Fruit fly (Drosophila melanogaster) whole organism, embryonic: ENCODE measurements around the gene PCNA2.
A peak's percentile ranks its signal among the peaks of the same experiment; 100 is the strongest.

Experiments used
- Aef1 ChIP-seq: fragments of 200-800 bp; sonication (Bioruptor generic); IDR thresholded peaks from 3 replicates; pipeline ENCODE4 v1.3.6; 2022; ENCODE audit warnings: missing biosample characterization, missing genetic modification characterization
- BEAF-32 ChIP-seq: fragments of 200-800 bp; sonication (Bioruptor generic); optimal IDR thresholded peaks from 3 replicates; lab custom pipeline; 2017; ENCODE audit warnings: missing biosample characterization, missing genetic modification characterization, mild to moderate bottlenecking, moderate library complexity, missing genetic modification reagents
- CG11695 ChIP-seq: fragments of 200-800 bp; sonication (Bioruptor generic); IDR thresholded peaks from 3 replicates; pipeline ENCODE4 v1.3.6; 2022; ENCODE audit warnings: missing biosample characterization, missing genetic modification characterization
- CG12104 ChIP-seq: fragments of 200-800 bp; sonication (Bioruptor generic); optimal IDR thresholded peaks from 3 replicates; lab custom pipeline; 2016; ENCODE audit warnings: missing biosample characterization, missing genetic modification characterization
- CG14667 ChIP-seq: fragments of 200-800 bp; sonication (Bioruptor generic); IDR thresholded peaks from 2 replicates; pipeline ENCODE4 v1.3.6; 2022; ENCODE audit warnings: missing biosample characterization, missing genetic modification characterization
- CG16815 ChIP-seq: fragments of 200-800 bp; sonication (Bioruptor generic); optimal IDR thresholded peaks from 3 replicates; lab custom pipeline; 2017; ENCODE audit warnings: missing biosample characterization, mild to moderate bottlenecking, missing genetic modification characterization
- CG16863 ChIP-seq: fragments of 200-800 bp; sonication (Bioruptor generic); optimal IDR thresholded peaks from 3 replicates; lab custom pipeline; 2016; ENCODE audit warnings: missing biosample characterization, missing genetic modification characterization
- CG17359 ChIP-seq: fragments of 200-800 bp; sonication (Bioruptor generic); optimal IDR thresholded peaks from 3 replicates; lab custom pipeline; 2018; ENCODE audit warnings: missing biosample characterization, mild to moderate bottlenecking, missing genetic modification characterization, moderate library complexity
- CG2116 ChIP-seq: fragments of 200-800 bp; sonication (Bioruptor generic); optimal IDR thresholded peaks from 3 replicates; lab custom pipeline; 2018; ENCODE audit warnings: missing biosample characterization, mild to moderate bottlenecking, missing genetic modification characterization
- CG2199 ChIP-seq: fragments of 200-800 bp; sonication (Bioruptor generic); IDR thresholded peaks from 3 replicates; pipeline ENCODE4 v1.3.6; 2022; ENCODE audit warnings: missing biosample characterization, missing genetic modification characterization
- CG2889 ChIP-seq: fragments of 200-800 bp; sonication (Bioruptor generic); IDR thresholded peaks from 3 replicates; pipeline ENCODE4 v1.3.6; 2022; ENCODE audit warnings: missing biosample characterization, missing genetic modification characterization
- CG31224 ChIP-seq: fragments of 200-800 bp; sonication (Bioruptor generic); IDR thresholded peaks from 2 replicates; pipeline ENCODE4 v1.3.6; 2022; ENCODE audit warnings: missing biosample characterization, missing genetic modification characterization
- CG31365 ChIP-seq: fragments of 200-800 bp; sonication (Bioruptor generic); optimal IDR thresholded peaks from 2 replicates; lab custom pipeline; 2018; ENCODE audit warnings: missing biosample characterization, mild to moderate bottlenecking, missing genetic modification characterization
- CG31388 ChIP-seq: fragments of 200-800 bp; sonication (Bioruptor generic); optimal IDR thresholded peaks from 2 replicates; lab custom pipeline; 2016; ENCODE audit warnings: missing biosample characterization, missing genetic modification characterization
- CG34376 ChIP-seq: fragments of 200-800 bp; sonication (Bioruptor generic); optimal IDR thresholded peaks from 2 replicates; lab custom pipeline; 2018; ENCODE audit warnings: missing biosample characterization, mild to moderate bottlenecking, missing genetic modification characterization
- CG6854 ChIP-seq: fragments of 200-800 bp; sonication (Bioruptor generic); optimal IDR thresholded peaks from 3 replicates; lab custom pipeline; 2017; ENCODE audit warnings: missing biosample characterization, mild to moderate bottlenecking, missing genetic modification characterization
- CG9817 ChIP-seq: fragments of 200-800 bp; sonication (Bioruptor generic); optimal IDR thresholded peaks from 2 replicates; lab custom pipeline; 2018; ENCODE audit warnings: missing biosample characterization, mild to moderate bottlenecking, missing genetic modification characterization, moderate library complexity
- CrebB ChIP-seq: fragments of 200-800 bp; sonication (Bioruptor generic); optimal IDR thresholded peaks from 3 replicates; lab custom pipeline; 2018; ENCODE audit warnings: missing biosample characterization, mild to moderate bottlenecking, missing genetic modification characterization
- Doc3 ChIP-seq: fragments of 200-800 bp; sonication (Bioruptor generic); IDR thresholded peaks from 3 replicates; pipeline ENCODE4 v1.3.6; 2022; ENCODE audit warnings: missing biosample characterization, missing genetic modification characterization; ENCODE audit not compliant: partially characterized antibody
- Fer3 ChIP-seq: fragments of 200-800 bp; sonication (Bioruptor generic); optimal IDR thresholded peaks from 2 replicates; lab custom pipeline; 2018; ENCODE audit warnings: missing biosample characterization, mild to moderate bottlenecking, missing genetic modification characterization, moderate library complexity
- GATAe ChIP-seq: fragments of 200-800 bp; sonication (Bioruptor generic); conservative IDR thresholded peaks from 2 replicates; pipeline ENCODE4 v1.3.6; 2022; ENCODE audit warnings: missing biosample characterization, missing genetic modification characterization
- Gsc ChIP-seq: fragments of 200-800 bp; sonication (Bioruptor generic); IDR thresholded peaks from 2 replicates; pipeline ENCODE4 v1.3.6; 2022; ENCODE audit warnings: missing biosample characterization, missing genetic modification characterization
- Hmx ChIP-seq: fragments of 200-800 bp; sonication (Bioruptor generic); optimal IDR thresholded peaks from 2 replicates; lab custom pipeline; 2016; ENCODE audit warnings: missing biosample characterization, missing genetic modification characterization
- Hr3 ChIP-seq: fragments of 200-800 bp; sonication (Bioruptor generic); optimal IDR thresholded peaks from 3 replicates; lab custom pipeline; 2016; ENCODE audit warnings: missing biosample characterization, missing genetic modification characterization
- Neu2 ChIP-seq: fragments of 200-800 bp; sonication (Bioruptor generic); optimal IDR thresholded peaks from 3 replicates; lab custom pipeline; 2016; ENCODE audit warnings: missing biosample characterization, missing genetic modification characterization, borderline replicate concordance
- Rx ChIP-seq: fragments of 200-800 bp; sonication (Bioruptor generic); IDR thresholded peaks from 2 replicates; pipeline ENCODE4 v1.3.6; 2022; ENCODE audit warnings: missing biosample characterization, missing genetic modification characterization
- Scr ChIP-seq: fragments of 200-800 bp; sonication (Bioruptor generic); IDR thresholded peaks from 2 replicates; pipeline ENCODE4 v1.3.6; 2022; ENCODE audit warnings: missing biosample characterization, missing genetic modification characterization; ENCODE audit not compliant: partially characterized antibody
- Taf1 ChIP-seq: fragments of 200-800 bp; sonication (Bioruptor generic); IDR thresholded peaks from 2 replicates; pipeline ENCODE4 v1.3.6; 2022; ENCODE audit warnings: missing biosample characterization, missing genetic modification characterization
- ap ChIP-seq: fragments of 200-800 bp; sonication (Bioruptor generic); IDR thresholded peaks from 2 replicates; pipeline ENCODE4 v1.3.6; 2022; ENCODE audit warnings: missing biosample characterization, missing genetic modification characterization
- bbx ChIP-seq: fragments of 200-800 bp; sonication (Bioruptor generic); IDR thresholded peaks from 2 replicates; pipeline ENCODE4 v1.3.6; 2022; ENCODE audit warnings: missing biosample characterization, missing genetic modification characterization; ENCODE audit not compliant: partially characterized antibody
- bigmax ChIP-seq: fragments of 200-800 bp; sonication (Bioruptor generic); optimal IDR thresholded peaks from 2 replicates; lab custom pipeline; 2018; ENCODE audit warnings: missing biosample characterization, mild to moderate bottlenecking, missing genetic modification characterization
- chif ChIP-seq, 2 experiments: fragments of 200-800 bp; sonication (Bioruptor generic); optimal IDR thresholded peaks; 3 replicates each; lab custom pipeline; 2016; ENCODE audit warnings: missing biosample characterization in 2 of 2, missing genetic modification characterization in 2 of 2
- chn ChIP-seq: fragments of 200-800 bp; sonication (Bioruptor generic); optimal IDR thresholded peaks from 2 replicates; lab custom pipeline; 2016; ENCODE audit warnings: missing biosample characterization, missing genetic modification characterization
- crc ChIP-seq: fragments of 200-800 bp; sonication (Bioruptor generic); optimal IDR thresholded peaks from 2 replicates; lab custom pipeline; 2016; ENCODE audit warnings: missing biosample characterization, missing genetic modification characterization
- cwo ChIP-seq: fragments of 200-800 bp; sonication (Bioruptor generic); optimal IDR thresholded peaks from 3 replicates; lab custom pipeline; 2017; ENCODE audit warnings: missing biosample characterization, missing genetic modification characterization, mild to moderate bottlenecking, moderate library complexity, missing genetic modification reagents
- da ChIP-seq: fragments of 200-800 bp; sonication (Bioruptor generic); optimal IDR thresholded peaks from 2 replicates; lab custom pipeline; 2016; ENCODE audit warnings: missing biosample characterization, missing genetic modification characterization
- dmrt99B ChIP-seq: fragments of 200-800 bp; sonication (Bioruptor generic); optimal IDR thresholded peaks from 2 replicates; lab custom pipeline; 2018; ENCODE audit warnings: missing biosample characterization, mild to moderate bottlenecking, missing genetic modification characterization, moderate library complexity
- en ChIP-seq: fragments of 200-800 bp; sonication (Bioruptor generic); optimal IDR thresholded peaks from 2 replicates; lab custom pipeline; 2016; ENCODE audit warnings: missing biosample characterization, missing genetic modification characterization
- gcm ChIP-seq: fragments of 200-800 bp; sonication (Bioruptor generic); optimal IDR thresholded peaks from 2 replicates; lab custom pipeline; 2019; ENCODE audit warnings: missing biosample characterization, mild to moderate bottlenecking, missing genetic modification characterization, moderate library complexity
- gfzf ChIP-seq: fragments of 200-800 bp; sonication (Bioruptor generic); optimal IDR thresholded peaks from 2 replicates; lab custom pipeline; 2016; ENCODE audit warnings: missing biosample characterization, mild to moderate bottlenecking, missing genetic modification characterization, moderate library complexity
- ham ChIP-seq: fragments of 200-800 bp; sonication (Bioruptor generic); IDR thresholded peaks from 2 replicates; pipeline ENCODE4 v1.3.6; 2022; ENCODE audit warnings: missing biosample characterization, missing genetic modification characterization
- insv ChIP-seq, 2 experiments: fragments of 200-800 bp; sonication (Bioruptor generic); optimal IDR thresholded peaks; 3 replicates each; lab custom pipeline; 2016 to 2018; ENCODE audit warnings: missing biosample characterization in 2 of 2, missing genetic modification characterization in 2 of 2
- jing ChIP-seq: fragments of 200-800 bp; sonication (Bioruptor generic); optimal IDR thresholded peaks from 2 replicates; lab custom pipeline; 2018; ENCODE audit warnings: missing biosample characterization, mild to moderate bottlenecking, missing genetic modification characterization
- mirr ChIP-seq: fragments of 200-800 bp; sonication (Bioruptor generic); optimal IDR thresholded peaks from 3 replicates; lab custom pipeline; 2018; ENCODE audit warnings: missing biosample characterization, mild to moderate bottlenecking, missing genetic modification characterization
- nerfin-1 ChIP-seq: fragments of 200-800 bp; sonication (Bioruptor generic); optimal IDR thresholded peaks from 3 replicates; lab custom pipeline; 2019; ENCODE audit warnings: missing biosample characterization, mild to moderate bottlenecking, missing genetic modification characterization, moderate library complexity
- phol ChIP-seq: fragments of 200-800 bp; sonication (Bioruptor generic); optimal IDR thresholded peaks from 3 replicates; lab custom pipeline; 2018; ENCODE audit warnings: missing biosample characterization, mild to moderate bottlenecking, missing genetic modification characterization, moderate library complexity
- toy ChIP-seq: fragments of 200-800 bp; sonication (Bioruptor generic); IDR thresholded peaks from 2 replicates; pipeline ENCODE4 v1.3.6; 2022; ENCODE audit warnings: missing biosample characterization, missing genetic modification characterization
- tx ChIP-seq: fragments of 200-800 bp; sonication (Bioruptor generic); optimal IDR thresholded peaks from 2 replicates; lab custom pipeline; 2016; ENCODE audit warnings: missing biosample characterization, missing genetic modification characterization
- unc-4 ChIP-seq: fragments of 200-800 bp; sonication (Bioruptor generic); IDR thresholded peaks from 2 replicates; pipeline ENCODE4 v1.3.6; 2022; ENCODE audit warnings: missing biosample characterization, missing genetic modification characterization; ENCODE audit not compliant: partially characterized antibody
- zen ChIP-seq: fragments of 200-800 bp; sonication (Bioruptor generic); optimal IDR thresholded peaks from 3 replicates; lab custom pipeline; 2018; ENCODE audit warnings: missing biosample characterization, mild to moderate bottlenecking, missing genetic modification characterization, moderate library complexity

The PCNA2 gene

DNA sequence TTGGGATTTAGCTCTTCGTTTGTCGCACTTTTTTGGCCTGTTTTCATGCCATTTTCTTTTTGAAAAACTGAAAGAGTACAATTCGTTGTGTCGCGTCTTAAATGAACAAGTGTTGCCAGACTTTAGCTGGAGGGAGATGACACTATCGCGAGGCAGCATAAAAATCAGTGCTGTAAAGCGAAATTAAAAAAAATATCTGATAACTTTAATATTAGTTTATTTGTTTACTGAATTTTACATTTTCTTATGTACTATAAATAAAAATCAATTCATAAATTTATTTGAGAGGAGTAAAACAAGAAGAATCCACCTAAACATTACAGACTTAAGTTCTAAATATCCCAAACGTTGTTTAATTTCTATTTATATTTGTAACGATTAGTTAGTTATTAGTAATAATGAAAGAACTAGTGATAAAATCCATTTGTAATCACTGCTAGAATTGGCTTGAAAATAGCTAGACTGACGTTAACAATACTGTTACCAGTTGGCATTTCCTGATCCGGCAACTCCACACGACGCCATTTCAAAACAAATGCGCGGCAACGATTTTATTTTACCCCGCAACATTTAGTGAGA is 6.5 kb downstream of the PCNA2 start, which contains the start of the genes spi and msb1l (continued):
- TF ChIP-seq Gsc (GFP tag; lab: Robert Waterston, UW): no peak
- TF ChIP-seq zen (tag; lab: Kevin White, UChicago): peak; percentile 47
- TF ChIP-seq CG2199 (GFP tag; lab: Robert Waterston, UW): no peak
- TF ChIP-seq da (GFP tag; lab: Kevin White, UChicago): no peak
- TF ChIP-seq CG9817 (tag; lab: Kevin White, UChicago): peak; percentile 65
- TF ChIP-seq CG2889 (GFP tag; lab: Robert Waterston, UW): no peak
- TF ChIP-seq en: no peak
- peak in 1 of 2 experiments; percentile 17 for TF ChIP-seq chif (GFP tag; optimal IDR thresholded peaks at IDR 0.05; lab: Kevin White, UChicago)
- no peak for TF ChIP-seq crc (GFP tag; lab: Kevin White, UChicago)
- TF ChIP-seq cwo (GFP tag; lab: Kevin White, UChicago): peak; percentile 25
- peak; percentile 50 for TF ChIP-seq CG16815 (GFP tag; lab: Kevin White, UChicago)
- no peak for TF ChIP-seq toy (GFP tag; lab: Robert Waterston, UW)
- peak; percentile 10; the same call in 1 of the 2 replicates for TF ChIP-seq bbx
- TF ChIP-seq gfzf (GFP tag; lab: Kevin White, UChicago): peak; percentile 6
- no peak for TF ChIP-seq Taf1 (GFP tag; lab: Robert Waterston, UW)
- no peak for TF ChIP-seq CrebB (tag; lab: Kevin White, UChicago)
- peak; percentile 41; the same call in 2 of the 3 replicates for TF ChIP-seq Aef1 (GFP tag; lab: Robert Waterston, UW)
- TF ChIP-seq Doc3 (GFP tag; lab: Robert Waterston, UW): 0 out of 3 replicates have a peak, but pooled peaks have one; percentile 24
- peak; percentile 36 for TF ChIP-seq dmrt99B (tag; lab: Kevin White, UChicago)
- no peak for TF ChIP-seq GATAe (GFP tag; lab: Robert Waterston, UW)
- TF ChIP-seq CG16863 (GFP tag; lab: Kevin White, UChicago): no peak
- TF ChIP-seq CG31388: no peak
- no peak for TF ChIP-seq CG34376 (GFP tag; lab: Kevin White, UChicago)
- no peak for TF ChIP-seq jing (GFP tag; lab: Kevin White, UChicago)
- TF ChIP-seq CG31365 (tag; lab: Kevin White, UChicago): no peak
- TF ChIP-seq CG2116 (GFP tag; lab: Kevin White, UChicago): peak; percentile 42
- TF ChIP-seq insv (GFP tag; optimal IDR thresholded peaks at IDR 0.05; lab: Kevin White, UChicago): peak in 1 of 2 experiments; percentile 29
- TF ChIP-seq nerfin-1: no peak
- no peak for TF ChIP-seq ham (GFP tag; lab: Robert Waterston, UW)
- peak; percentile 71 for TF ChIP-seq CG12104 (GFP tag; lab: Kevin White, UChicago)
- TF ChIP-seq CG11695 (GFP tag; lab: Robert Waterston, UW): no peak
- peak; percentile 7 for TF ChIP-seq CG17359 (tag; lab: Kevin White, UChicago)
- no peak for TF ChIP-seq gcm (GFP tag; lab: Kevin White, UChicago)
- TF ChIP-seq Hr3 (GFP tag; lab: Kevin White, UChicago): peak; percentile 71
- TF ChIP-seq Rx (GFP tag; lab: Robert Waterston, UW): no peak
- peak; percentile 95 for TF ChIP-seq phol
- no peak for TF ChIP-seq bigmax (GFP tag; lab: Kevin White, UChicago)
- peak; percentile 47; the same call in 1 of the 2 replicates for TF ChIP-seq unc-4 (GFP tag; lab: Robert Waterston, UW)
- no peak for TF ChIP-seq CG6854 (GFP tag; lab: Kevin White, UChicago)
- TF ChIP-seq Fer3 (tag; lab: Kevin White, UChicago): peak; percentile 8
- TF ChIP-seq CG31224 (GFP tag; lab: Robert Waterston, UW): peak; percentile 18; the same call in 1 of the 2 replicates
- TF ChIP-seq chn (GFP tag; lab: Kevin White, UChicago): peak; percentile 50
- TF ChIP-seq Neu2 (GFP tag; lab: Kevin White, UChicago): no peak
- TF ChIP-seq mirr: no peak
- peak; percentile 63 for TF ChIP-seq Scr (GFP tag; lab: Robert Waterston, UW)
- TF ChIP-seq CG14667: 0 out of 2 replicates have a peak, but pooled peaks have one; percentile 22
- TF ChIP-seq tx (GFP tag; lab: Kevin White, UChicago): no peak
- TF ChIP-seq ap: no peak
- TF ChIP-seq Hmx (GFP tag; lab: Kevin White, UChicago): no peak
- peak; percentile 87 for TF ChIP-seq BEAF-32 (GFP tag; lab: Kevin White, UChicago)
